Fruit fly (Drosophila melanogaster) whole organism, embryonic: ENCODE data around the gene CG13056.

Experiments
- Aef1 ChIP-seq: fragments of 200-800 bp; sonication (Bioruptor generic); IDR thresholded peaks from 3 replicates; pipeline ENCODE4 v1.3.6; 2022; ENCODE audit warnings: missing biosample characterization, missing genetic modification characterization
- CG10565 ChIP-seq: fragments of 200-800 bp; sonication (Bioruptor generic); optimal IDR thresholded peaks from 3 replicates; lab custom pipeline; 2016; ENCODE audit warnings: missing biosample characterization, mild to moderate bottlenecking, missing genetic modification characterization
- CG10654 ChIP-seq: fragments of 200-800 bp; sonication (Bioruptor generic); optimal IDR thresholded peaks from 2 replicates; lab custom pipeline; 2016; ENCODE audit warnings: missing biosample characterization, missing genetic modification characterization
- CG10979 ChIP-seq: fragments of 200-800 bp; sonication (Bioruptor generic); optimal IDR thresholded peaks from 2 replicates; lab custom pipeline; 2018; ENCODE audit warnings: missing biosample characterization, mild to moderate bottlenecking, missing genetic modification characterization, moderate library complexity
- CG11723 ChIP-seq: fragments of 200-800 bp; sonication (Bioruptor generic); optimal IDR thresholded peaks from 2 replicates; lab custom pipeline; 2017; ENCODE audit warnings: missing biosample characterization, mild to moderate bottlenecking, missing genetic modification characterization
- CG12942 ChIP-seq: fragments of 200-800 bp; sonication (Bioruptor generic); optimal IDR thresholded peaks from 3 replicates; lab custom pipeline; 2016; ENCODE audit warnings: missing biosample characterization, missing genetic modification characterization
- CG13424 ChIP-seq: fragments of 200-800 bp; sonication (Bioruptor generic); optimal IDR thresholded peaks from 2 replicates; lab custom pipeline; 2019; ENCODE audit warnings: missing biosample characterization, mild to moderate bottlenecking, missing genetic modification characterization, moderate library complexity
- CG14441 ChIP-seq: fragments of 200-800 bp; sonication (Bioruptor generic); IDR thresholded peaks from 2 replicates; pipeline ENCODE4 v1.3.6; 2022; ENCODE audit warnings: missing biosample characterization, missing genetic modification characterization
- CG15696 ChIP-seq: fragments of 200-800 bp; sonication (Bioruptor generic); optimal IDR thresholded peaks from 2 replicates; lab custom pipeline; 2019; ENCODE audit warnings: missing biosample characterization, mild to moderate bottlenecking, missing genetic modification characterization, moderate library complexity
- CG16815 ChIP-seq: fragments of 200-800 bp; sonication (Bioruptor generic); optimal IDR thresholded peaks from 3 replicates; lab custom pipeline; 2017; ENCODE audit warnings: missing biosample characterization, mild to moderate bottlenecking, missing genetic modification characterization
- CG17361 ChIP-seq: fragments of 200-800 bp; sonication (Bioruptor generic); IDR thresholded peaks from 3 replicates; pipeline ENCODE4 v1.3.6; 2022; ENCODE audit warnings: missing biosample characterization, missing genetic modification characterization
- CG18262 ChIP-seq: fragments of 200-800 bp; optimal IDR thresholded peaks from 3 replicates; lab custom pipeline; 2019; ENCODE audit warnings: missing biosample characterization, mild to moderate bottlenecking, missing genetic modification characterization, moderate library complexity
- CG32532 ChIP-seq: fragments of 200-800 bp; sonication (Bioruptor generic); IDR thresholded peaks from 2 replicates; pipeline ENCODE4 v1.3.6; 2022; ENCODE audit warnings: missing biosample characterization, missing genetic modification characterization
- CG32767 ChIP-seq: fragments of 200-800 bp; sonication (Bioruptor generic); IDR thresholded peaks from 2 replicates; pipeline ENCODE4 v1.3.6; 2022; ENCODE audit warnings: missing biosample characterization, missing genetic modification characterization
- CG3726 ChIP-seq: fragments of 200-800 bp; sonication (Bioruptor generic); IDR thresholded peaks from 3 replicates; pipeline ENCODE4, ENCODE4 v1.3.6; 2022; ENCODE audit warnings: missing biosample characterization, missing genetic modification characterization
- CG43689 ChIP-seq: fragments of 200-800 bp; sonication (Bioruptor generic); IDR thresholded peaks from 2 replicates; pipeline ENCODE4 v1.3.6; 2022; ENCODE audit warnings: missing biosample characterization, missing genetic modification characterization
- CG7357 ChIP-seq: fragments of 200-800 bp; sonication (Bioruptor generic); IDR thresholded peaks from 3 replicates; pipeline ENCODE4 v1.3.6; 2022; ENCODE audit warnings: missing biosample characterization, missing genetic modification characterization
- Dref ChIP-seq: fragments of 200-800 bp; sonication (Bioruptor generic); IDR thresholded peaks from 2 replicates; pipeline ENCODE4 v1.3.6; 2022; ENCODE audit warnings: missing biosample characterization, missing genetic modification characterization
- Fer2 ChIP-seq: fragments of 200-800 bp; sonication (Bioruptor generic); optimal IDR thresholded peaks from 2 replicates; lab custom pipeline; 2018; ENCODE audit warnings: missing biosample characterization, mild to moderate bottlenecking, missing genetic modification characterization, moderate library complexity
- HLH3B ChIP-seq: fragments of 200-800 bp; sonication (Bioruptor generic); IDR thresholded peaks from 2 replicates; pipeline ENCODE4 v1.3.6; 2022; ENCODE audit warnings: missing biosample characterization, missing genetic modification characterization
- Hey ChIP-seq: fragments of 200-800 bp; sonication (Bioruptor generic); optimal IDR thresholded peaks from 3 replicates; lab custom pipeline; 2018; ENCODE audit warnings: missing biosample characterization, mild to moderate bottlenecking, missing genetic modification characterization
- Hmr ChIP-seq: fragments of 200-800 bp; sonication (Bioruptor generic); optimal IDR thresholded peaks from 3 replicates; lab custom pipeline; 2017; ENCODE audit warnings: mild to moderate bottlenecking, missing biosample characterization, missing genetic modification reagents, missing genetic modification characterization
- Lpt ChIP-seq: fragments of >200 bp; optimal IDR thresholded peaks from 2 replicates; lab custom pipeline; 2018; ENCODE audit warnings: missing biosample characterization, missing genetic modification characterization
- MESR4 ChIP-seq: fragments of 200-800 bp; sonication (Bioruptor generic); optimal IDR thresholded peaks from 2 replicates; lab custom pipeline; 2018; ENCODE audit warnings: missing biosample characterization, mild to moderate bottlenecking, missing genetic modification characterization, moderate library complexity
- Max ChIP-seq: fragments of 200-800 bp; sonication (Bioruptor generic); optimal IDR thresholded peaks from 2 replicates; lab custom pipeline; 2016; ENCODE audit warnings: missing biosample characterization, mild to moderate bottlenecking, missing genetic modification characterization
- Myb ChIP-seq: fragments of 200-800 bp; sonication (Bioruptor generic); optimal IDR thresholded peaks from 2 replicates; lab custom pipeline; 2016; ENCODE audit warnings: missing biosample characterization, missing genetic modification characterization
- Oaz ChIP-seq: fragments of 200-800 bp; sonication (Bioruptor generic); IDR thresholded peaks from 2 replicates; pipeline ENCODE4 v1.3.6; 2022; ENCODE audit warnings: missing biosample characterization, missing genetic modification characterization
- Oli ChIP-seq: fragments of 200-800 bp; sonication (Bioruptor generic); optimal IDR thresholded peaks from 2 replicates; lab custom pipeline; 2018; ENCODE audit warnings: missing biosample characterization, mild to moderate bottlenecking, missing genetic modification characterization, moderate library complexity
- Opbp ChIP-seq: fragments of 200-800 bp; sonication (Bioruptor generic); IDR thresholded peaks from 3 replicates; pipeline ENCODE4 v1.3.6; 2022; ENCODE audit warnings: missing biosample characterization, missing genetic modification characterization; ENCODE audit not compliant: partially characterized antibody
- PHDP ChIP-seq: fragments of 200-800 bp; sonication (Bioruptor generic); optimal IDR thresholded peaks from 3 replicates; lab custom pipeline; 2018; ENCODE audit warnings: missing biosample characterization, mild to moderate bottlenecking, missing genetic modification characterization, moderate library complexity
- Rx ChIP-seq: fragments of 200-800 bp; sonication (Bioruptor generic); IDR thresholded peaks from 2 replicates; pipeline ENCODE4 v1.3.6; 2022; ENCODE audit warnings: missing biosample characterization, missing genetic modification characterization
- Vsx1 ChIP-seq: fragments of 200-800 bp; sonication (Bioruptor generic); optimal IDR thresholded peaks from 2 replicates; lab custom pipeline; 2017; ENCODE audit warnings: missing biosample characterization, mild to moderate bottlenecking, missing genetic modification characterization, missing genetic modification reagents
- ase ChIP-seq: fragments of 200-800 bp; sonication (Bioruptor generic); IDR thresholded peaks from 3 replicates; pipeline ENCODE4 v1.3.6; 2022; ENCODE audit warnings: missing biosample characterization, missing genetic modification characterization
- az2 ChIP-seq: fragments of 200-800 bp; sonication (Bioruptor generic); optimal IDR thresholded peaks from 3 replicates; lab custom pipeline; 2016; ENCODE audit warnings: missing biosample characterization, missing genetic modification characterization
- bbx ChIP-seq: fragments of 200-800 bp; sonication (Bioruptor generic); IDR thresholded peaks from 2 replicates; pipeline ENCODE4 v1.3.6; 2022; ENCODE audit warnings: missing biosample characterization, missing genetic modification characterization; ENCODE audit not compliant: partially characterized antibody
- bcd ChIP-seq: fragments of 200-800 bp; sonication (Bioruptor generic); optimal IDR thresholded peaks from 2 replicates; lab custom pipeline; 2017; ENCODE audit warnings: missing biosample characterization, mild to moderate bottlenecking, missing genetic modification characterization
- dmrt99B ChIP-seq: fragments of 200-800 bp; sonication (Bioruptor generic); optimal IDR thresholded peaks from 2 replicates; lab custom pipeline; 2018; ENCODE audit warnings: missing biosample characterization, mild to moderate bottlenecking, missing genetic modification characterization, moderate library complexity
- ewg ChIP-seq: fragments of 200-800 bp; sonication (Bioruptor generic); optimal IDR thresholded peaks from 3 replicates; lab custom pipeline; 2017; ENCODE audit warnings: mild to moderate bottlenecking, missing biosample characterization, missing genetic modification reagents, missing genetic modification characterization
- exex ChIP-seq: fragments of 200-800 bp; sonication (Bioruptor generic); optimal IDR thresholded peaks from 4 replicates; lab custom pipeline; 2018; ENCODE audit warnings: missing biosample characterization, mild to moderate bottlenecking, missing genetic modification characterization, moderate library complexity
- eyg ChIP-seq: fragments of 200-800 bp; sonication (Bioruptor generic); optimal IDR thresholded peaks from 3 replicates; lab custom pipeline; 2016; ENCODE audit warnings: missing biosample characterization, missing genetic modification characterization
- fd3F ChIP-seq: fragments of 200-800 bp; sonication (Bioruptor generic); optimal IDR thresholded peaks from 2 replicates; lab custom pipeline; 2018; ENCODE audit warnings: missing biosample characterization, mild to moderate bottlenecking, missing genetic modification characterization, moderate library complexity
- h ChIP-seq: fragments of >200 bp; optimal IDR thresholded peaks from 2 replicates; lab custom pipeline; 2017
- lab ChIP-seq: fragments of 200-800 bp; sonication (Bioruptor generic); optimal IDR thresholded peaks from 3 replicates; lab custom pipeline; 2017; ENCODE audit warnings: missing biosample characterization, missing genetic modification characterization, mild to moderate bottlenecking, moderate library complexity, missing genetic modification reagents
- nom ChIP-seq: fragments of 200-800 bp; sonication (Bioruptor generic); optimal IDR thresholded peaks from 2 replicates; lab custom pipeline; 2017; ENCODE audit warnings: missing biosample characterization, missing genetic modification characterization, mild to moderate bottlenecking, moderate library complexity, missing genetic modification reagents
- pan ChIP-seq, 4 experiments: fragments of >200 bp in 3 of 4; fragments of 200-800 bp in 1 of 4; sonication (Bioruptor generic) in 1 of 4; optimal IDR thresholded peaks in 3 of 4; IDR thresholded peaks in 1 of 4; 2 replicates each; pipeline versions ENCODE4 v1.3.6 to Lab custom; 2017 to 2022; ENCODE audit warnings: missing biosample characterization in 2 of 4, missing genetic modification characterization in 2 of 4, mixed read lengths in 1 of 4
- salm ChIP-seq: fragments of 200-800 bp; sonication (Bioruptor generic); optimal IDR thresholded peaks from 2 replicates; lab custom pipeline; 2018; ENCODE audit warnings: missing biosample characterization, mild to moderate bottlenecking, missing genetic modification characterization
- tgo ChIP-seq: fragments of 200-800 bp; sonication (Bioruptor generic); IDR thresholded peaks from 3 replicates; pipeline ENCODE4 v1.3.6; 2022; ENCODE audit warnings: missing biosample characterization, missing genetic modification characterization
- tin ChIP-seq: fragments of 200-800 bp; sonication (Bioruptor generic); optimal IDR thresholded peaks from 3 replicates; lab custom pipeline; 2016; ENCODE audit warnings: missing biosample characterization, missing genetic modification characterization
- unc-4 ChIP-seq: fragments of 200-800 bp; sonication (Bioruptor generic); IDR thresholded peaks from 2 replicates; pipeline ENCODE4 v1.3.6; 2022; ENCODE audit warnings: missing biosample characterization, missing genetic modification characterization; ENCODE audit not compliant: partially characterized antibody
- unpg ChIP-seq: fragments of 200-800 bp; sonication (Bioruptor generic); optimal IDR thresholded peaks from 3 replicates; lab custom pipeline; 2018; ENCODE audit warnings: missing biosample characterization, mild to moderate bottlenecking, missing genetic modification characterization, moderate library complexity

The CG13056 gene

DNA sequence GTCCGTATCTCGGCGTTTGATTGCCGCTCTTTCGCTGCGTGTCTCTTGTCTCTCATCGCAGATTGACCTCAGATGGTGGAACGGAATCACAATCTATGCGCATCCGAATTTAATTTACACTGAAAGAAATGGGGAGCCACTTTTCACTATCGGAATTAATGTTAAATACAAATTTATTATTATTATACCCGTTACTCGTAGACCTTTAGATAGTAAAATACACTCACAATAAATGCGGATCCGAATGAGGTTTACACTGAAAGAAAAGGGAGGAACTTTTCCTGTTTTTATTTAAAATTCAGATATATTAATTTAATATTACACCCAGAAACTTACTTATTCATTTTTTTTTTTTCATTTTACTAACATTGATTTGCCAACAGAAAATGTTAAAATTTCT, 44.0 kb upstream of the CG13056 start (continued):
- no peak for TF ChIP-seq CG15696 (tag; lab: Kevin White, UChicago)
- no peak for TF ChIP-seq CG3726 (GFP tag; lab: Robert Waterston, UW)
- TF ChIP-seq lab (GFP tag; lab: Kevin White, UChicago), result peak; percentile 19
- no peak for TF ChIP-seq h
- TF ChIP-seq Vsx1 (GFP tag; lab: Kevin White, UChicago), result no peak
- TF ChIP-seq Lpt, result no peak
- no peak for TF ChIP-seq CG12942 (GFP tag; lab: Kevin White, UChicago)
- peak; percentile 41 for TF ChIP-seq CG13424 (tag; lab: Kevin White, UChicago)
- peak; percentile 43; the same call in 1 of the 3 replicates for TF ChIP-seq tgo (GFP tag; lab: Robert Waterston, UW)
- peak; percentile 10 for TF ChIP-seq tin (GFP tag; lab: Kevin White, UChicago)
- TF ChIP-seq Hmr (GFP tag; lab: Kevin White, UChicago), result no peak
- TF ChIP-seq CG43689 (GFP tag; lab: Robert Waterston, UW), result no peak
- peak; percentile 2 for TF ChIP-seq CG10654 (GFP tag; lab: Kevin White, UChicago)
- no peak for TF ChIP-seq CG17361 (GFP tag; lab: Robert Waterston, UW)
- no peak for TF ChIP-seq CG10565 (GFP tag; lab: Kevin White, UChicago)
- no peak for TF ChIP-seq nom (GFP tag; lab: Kevin White, UChicago)
- no peak for TF ChIP-seq Opbp
- peak; percentile 33; the same call in 1 of the 2 replicates for TF ChIP-seq CG14441 (GFP tag; lab: Robert Waterston, UW)
- no peak for TF ChIP-seq CG10979 (tag; lab: Kevin White, UChicago)
- TF ChIP-seq CG32532 (GFP tag; lab: Robert Waterston, UW), result no peak
- TF ChIP-seq fd3F (GFP tag; lab: Kevin White, UChicago), result peak; percentile 36
- no peak for TF ChIP-seq Rx (GFP tag; lab: Robert Waterston, UW)
- TF ChIP-seq unpg (GFP tag; lab: Kevin White, UChicago), result peak; percentile 59
- peak; percentile 47; the same call in 1 of the 3 replicates for TF ChIP-seq ase (GFP tag; lab: Robert Waterston, UW)
- TF ChIP-seq exex (tag; lab: Kevin White, UChicago), result no peak
- TF ChIP-seq Dref, result no peak
- TF ChIP-seq Myb (GFP tag; lab: Kevin White, UChicago), result no peak
- peak; percentile 43 for TF ChIP-seq dmrt99B (tag; lab: Kevin White, UChicago)
- no peak for TF ChIP-seq salm (tag; lab: Kevin White, UChicago)
- no peak for TF ChIP-seq Oaz (GFP tag; lab: Robert Waterston, UW)
- peak; percentile 31 for TF ChIP-seq az2 (GFP tag; lab: Kevin White, UChicago)
- TF ChIP-seq CG7357 (GFP tag; lab: Robert Waterston, UW), result 0 out of 3 replicates have a peak, but pooled peaks have one; percentile 21
- TF ChIP-seq bbx (GFP tag; lab: Robert Waterston, UW), result no peak
- no peak for TF ChIP-seq pan (optimal IDR thresholded peaks at IDR 0.05; lab: Kevin White, UChicago)
- peak in 1 of 2 experiments; percentile 37 for TF ChIP-seq pan (GFP tag; optimal IDR thresholded peaks at IDR 0.05 in 1 of 2, IDR thresholded peaks at IDR 0.05 in 1 of 2)
- TF ChIP-seq eyg, result no peak
- TF ChIP-seq MESR4 (GFP tag; lab: Kevin White, UChicago), result no peak
- TF ChIP-seq unc-4, result no peak
- peak; percentile 46; the same call in 1 of the 2 replicates for TF ChIP-seq CG32767
- TF ChIP-seq Aef1, result 0 out of 3 replicates have a peak, but pooled peaks have one; percentile 16
- TF ChIP-seq Max (GFP tag; lab: Kevin White, UChicago), result no peak
- no peak for TF ChIP-seq CG11723 (GFP tag; lab: Kevin White, UChicago)
- no peak for TF ChIP-seq ewg (GFP tag; lab: Kevin White, UChicago)
- TF ChIP-seq Oli, result peak; percentile 61
- no peak for TF ChIP-seq Fer2 (tag; lab: Kevin White, UChicago)
- no peak for TF ChIP-seq bcd (GFP tag; lab: Kevin White, UChicago)
- TF ChIP-seq CG16815 (GFP tag; lab: Kevin White, UChicago), result no peak
- TF ChIP-seq Hey (tag; lab: Kevin White, UChicago), result no peak
- TF ChIP-seq CG18262 (tag; lab: Kevin White, UChicago), result no peak
- TF ChIP-seq HLH3B, result no peak
- no peak for TF ChIP-seq PHDP (tag; lab: Kevin White, UChicago)
